Fruit fly (Drosophila melanogaster): ENCODE measurements around the gene CG42729.
A peak's percentile ranks its signal among the peaks of the same experiment; 100 is the strongest.

The CG42729 gene

dm6 chr3L:15537916-15538581, 10.7 kb upstream of the CG42729 start (continued):
- TF ChIP-seq CG3838 (GFP tag; optimal IDR thresholded peaks at IDR 0.05) (no peak), CG16779 (GFP tag; IDR thresholded peaks at IDR 0.05) (no peak), esg (GFP tag; conservative IDR thresholded peaks at IDR 0.05) (peak; percentile 46), Poxn (GFP tag; IDR thresholded peaks at IDR 0.05) (no peak), B-H2 (GFP tag; optimal IDR thresholded peaks at IDR 0.05) (no peak), jigr1 (GFP tag; IDR thresholded peaks at IDR 0.05) (no peak), sim (GFP tag; IDR thresholded peaks at IDR 0.05) (no peak), Atf3 (GFP tag; optimal IDR thresholded peaks at IDR 0.05) (no peak), Dbx (GFP tag; IDR thresholded peaks at IDR 0.05) (peak; percentile 28; the same call in 2 of the 3 replicates), CG13296 (GFP tag; optimal IDR thresholded peaks at IDR 0.05) (peak; percentile 62), so (GFP tag; IDR thresholded peaks at IDR 0.05) (no peak), fu2 (GFP tag; optimal IDR thresholded peaks at IDR 0.05) (peak; percentile 16), CG11504 (tag; optimal IDR thresholded peaks at IDR 0.05) (peak; percentile 85), gfzf (GFP tag; optimal IDR thresholded peaks at IDR 0.05) (no peak), CHES-1-like (GFP tag; optimal IDR thresholded peaks at IDR 0.05) (peak; percentile 7), CG7987 (GFP tag; optimal IDR thresholded peaks at IDR 0.05) (no peak), Bgb (GFP tag; IDR thresholded peaks at IDR 0.05; ENCODE audit: partially characterized antibody) (no peak), Ets97D (GFP tag; optimal IDR thresholded peaks at IDR 0.05) (no peak), Antp (GFP tag; optimal IDR thresholded peaks at IDR 0.05) (no peak), tin (GFP tag; optimal IDR thresholded peaks at IDR 0.05) (peak; percentile 48), CG4820 (GFP tag; optimal IDR thresholded peaks at IDR 0.05) (peak; percentile 63), row (GFP tag; IDR thresholded peaks at IDR 0.05) (peak; percentile 67), Neu2 (GFP tag; optimal IDR thresholded peaks at IDR 0.05; ENCODE audit: borderline replicate concordance) (no peak), Lim3 (GFP tag; IDR thresholded peaks at IDR 0.05) (no peak), Atf-2 (GFP tag; optimal IDR thresholded peaks at IDR 0.05) (peak; percentile 33), tap (tag; optimal IDR thresholded peaks at IDR 0.05) (peak; percentile 33), sna (GFP tag; IDR thresholded peaks at IDR 0.05; ENCODE audit: partially characterized antibody) (no peak), CG2712 (tag; optimal IDR thresholded peaks at IDR 0.05) (peak; percentile 80), mld (GFP tag; IDR thresholded peaks at IDR 0.05; ENCODE audit: partially characterized antibody) (no peak), dpn (GFP tag; optimal IDR thresholded peaks at IDR 0.05) (peak; percentile 35 to 36), NFAT (GFP tag; IDR thresholded peaks at IDR 0.05) (no peak), org-1 (GFP tag; optimal IDR thresholded peaks at IDR 0.05) (peak; percentile 66), Aef1 (GFP tag; IDR thresholded peaks at IDR 0.05) (0 out of 3 replicates have a peak, but pooled peaks have one; percentile 10), CG5245 (GFP tag; optimal IDR thresholded peaks at IDR 0.05) (peak; percentile 45), CG10959 (GFP tag; IDR thresholded peaks at IDR 0.05) (no peak), Hmx (GFP tag; optimal IDR thresholded peaks at IDR 0.05) (peak; percentile 49), CG13123 (GFP tag; optimal IDR thresholded peaks at IDR 0.05) (no peak), CG6689 (GFP tag; IDR thresholded peaks at IDR 0.05) (peak; percentile 78), CG9727 (GFP tag; optimal IDR thresholded peaks at IDR 0.05) (peak; percentile 89), gt (GFP tag; IDR thresholded peaks at IDR 0.05) (no peak), repo (GFP tag; optimal IDR thresholded peaks at IDR 0.05) (no peak), CG17802 (tag; optimal IDR thresholded peaks at IDR 0.05) (no peak), CG7271 (tag; optimal IDR thresholded peaks at IDR 0.05) (no peak), inv (GFP tag; IDR thresholded peaks at IDR 0.05; ENCODE audit: partially characterized antibody) (no peak), zf30C (GFP tag; optimal IDR thresholded peaks at IDR 0.05) (peak; percentile 44), CkIIα-i1 (GFP tag; IDR thresholded peaks at IDR 0.05) (no peak), shn (GFP tag; optimal IDR thresholded peaks at IDR 0.05) (peak; percentile 49), CG17612 (GFP tag; IDR thresholded peaks at IDR 0.05) (no peak), unc-4 (GFP tag; IDR thresholded peaks at IDR 0.05; ENCODE audit: partially characterized antibody) (no peak), danr (GFP tag; IDR thresholded peaks at IDR 0.05) (no peak), CG3407 (GFP tag; optimal IDR thresholded peaks at IDR 0.05) (peak; percentile 55)

Data from whole organism, embryonic.